Worm (Caenorhabditis elegans): ENCODE results near the gene F26A1.9.

F26A1.9 gene

DNA sequence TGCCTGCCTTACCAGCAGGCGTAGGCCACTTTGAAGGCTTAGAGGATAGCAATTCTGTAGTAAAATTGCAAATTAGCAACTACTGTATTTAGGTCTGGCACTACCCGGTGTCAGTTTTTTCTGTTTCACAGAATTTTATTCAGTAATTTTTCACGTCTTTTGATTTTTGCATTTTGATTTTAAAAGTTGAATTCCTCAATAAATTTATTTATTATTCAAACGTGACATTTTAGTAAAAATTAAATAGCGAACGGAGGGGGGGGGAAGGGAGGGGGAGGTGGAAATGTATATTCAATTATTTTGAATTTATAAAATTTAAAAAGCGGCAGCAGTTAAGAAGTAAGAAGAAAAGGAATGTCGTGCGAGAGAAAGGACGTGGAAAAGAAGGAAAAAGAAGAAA, 12.1 kb downstream of the F26A1.9 start, which contains the start of gene F26A1.4:
Gene F26A1.4 (plus strand): TSS at position 301 of the 400 bp plus-strand sequence.
- no peak for TF ChIP-seq mab-9 (GFP tag; IDR thresholded peaks at IDR 0.05)

DNA sequence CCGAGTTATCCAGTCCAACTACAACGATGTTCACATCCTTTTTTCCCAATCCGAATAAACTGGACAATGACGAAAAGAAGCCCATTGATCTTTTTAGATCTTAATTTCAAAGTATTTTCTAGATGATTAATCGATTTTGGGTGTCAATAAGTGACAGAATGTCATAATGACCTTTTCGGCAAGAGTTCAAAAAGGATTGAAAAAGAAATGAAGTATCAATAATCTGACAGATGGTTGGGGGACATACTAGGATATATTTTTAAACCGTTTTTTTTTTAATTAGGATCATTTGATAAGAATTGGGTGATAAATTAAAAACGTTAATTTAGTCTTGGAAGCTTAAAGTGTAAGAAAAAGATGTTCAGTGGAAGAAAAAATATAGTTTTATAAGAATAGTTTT, 14.6 kb downstream of the F26A1.9 start, which contains the start of gene arl-6:
Gene arl-6 (minus strand): TSS at position 101 of the 400 bp plus-strand sequence.
- TF ChIP-seq efl-1 (optimal IDR thresholded peaks at IDR 0.05) (no peak), efl-1 (GFP tag; optimal IDR thresholded peaks at IDR 0.05 in 1 of 2) (peak in 1 of 2 experiments; percentile 49), xbp-1 (tag; optimal IDR thresholded peaks at IDR 0.05) (no peak), tbx-2 (tag; optimal IDR thresholded peaks at IDR 0.05) (no peak), mdl-1 (tag; optimal IDR thresholded peaks at IDR 0.05) (no peak), sup-37 (GFP tag; optimal IDR thresholded peaks at IDR 0.05) (no peak)

DNA sequence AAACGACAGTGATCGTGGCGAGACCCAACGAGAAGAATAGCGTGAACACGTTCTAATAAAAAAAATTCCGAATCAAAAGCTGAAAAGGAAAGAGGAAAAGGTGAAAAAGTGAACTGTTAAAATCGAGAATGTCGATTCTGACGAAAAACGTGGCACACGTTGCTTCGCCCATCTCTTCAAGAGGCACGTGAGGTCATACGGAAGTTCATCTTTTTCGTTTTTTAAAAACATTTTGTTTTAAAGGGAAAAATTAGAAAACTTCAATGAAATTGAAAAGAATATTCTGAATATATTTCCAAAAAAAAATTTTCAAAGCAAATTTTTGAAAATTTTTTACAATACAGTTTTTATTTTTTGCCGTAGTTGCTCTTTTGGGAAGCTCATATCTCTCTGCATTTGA, 18.1 kb downstream of the F26A1.9 start, which contains the start of gene C38D4.7:
Gene C38D4.7 (minus strand): TSS at position 101 of the 400 bp plus-strand sequence.
- no peak for TF ChIP-seq nhr-90 (tag; optimal IDR thresholded peaks at IDR 0.05; ENCODE audit: poor library complexity)
- no peak for TF ChIP-seq jun-1 (tag; optimal IDR thresholded peaks at IDR 0.05)
- no peak for TF ChIP-seq ama-1 (optimal IDR thresholded peaks at IDR 0.05)
- no peak for TF ChIP-seq grh-1 (GFP tag; IDR thresholded peaks at IDR 0.05)
- TF ChIP-seq mab-9 (GFP tag; IDR thresholded peaks at IDR 0.05) = no peak
- no peak for TF ChIP-seq nhr-19 (GFP tag; conservative IDR thresholded peaks at IDR 0.05)

DNA sequence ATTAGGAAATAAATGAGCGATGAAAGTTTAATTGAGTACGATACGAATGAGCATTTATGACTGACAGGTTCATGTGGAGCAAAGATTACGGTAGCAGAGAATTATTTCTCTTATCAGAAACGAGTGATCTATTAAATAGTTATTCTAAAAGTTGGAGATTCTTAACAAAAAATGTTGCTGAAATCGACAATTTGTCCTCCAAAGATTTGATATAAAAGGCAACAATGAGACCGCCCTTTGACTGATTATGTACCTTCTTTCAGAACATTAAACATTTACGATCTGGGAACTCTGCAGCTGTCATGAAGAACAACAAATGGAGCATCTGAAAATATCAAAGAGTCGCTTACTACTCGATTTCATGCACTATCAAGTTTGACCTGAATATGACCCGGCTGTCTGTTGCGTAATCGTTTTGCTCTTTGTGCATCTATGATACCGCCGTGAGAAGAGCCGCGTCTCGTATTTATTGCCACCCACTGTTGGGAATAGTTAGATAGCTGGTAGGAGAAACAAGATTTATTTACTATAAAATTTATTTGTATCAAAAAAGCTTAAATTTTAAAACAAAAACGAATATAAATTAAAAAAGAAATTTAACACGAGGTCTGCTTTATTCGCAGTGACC, 19.7 kb downstream of the F26A1.9 start, which contains the start of gene pal-1:
Gene pal-1 (minus strand): TSS at position 51 of the 628 bp plus-strand sequence.
- no peak for TF ChIP-seq lin-35 (GFP tag; optimal IDR thresholded peaks at IDR 0.05)
- no peak for TF ChIP-seq lsy-2 (tag; optimal IDR thresholded peaks at IDR 0.05)
- no peak for TF ChIP-seq swsn-7 (tag; optimal IDR thresholded peaks at IDR 0.05)
- no peak for TF ChIP-seq lin-14 (GFP tag; optimal IDR thresholded peaks at IDR 0.05)
- TF ChIP-seq F16B12.6 (tag; optimal IDR thresholded peaks at IDR 0.05) = no peak
- TF ChIP-seq tbx-2 (tag; optimal IDR thresholded peaks at IDR 0.05) = no peak
- no peak for TF ChIP-seq sptf-1 (tag; optimal IDR thresholded peaks at IDR 0.05)

DNA sequence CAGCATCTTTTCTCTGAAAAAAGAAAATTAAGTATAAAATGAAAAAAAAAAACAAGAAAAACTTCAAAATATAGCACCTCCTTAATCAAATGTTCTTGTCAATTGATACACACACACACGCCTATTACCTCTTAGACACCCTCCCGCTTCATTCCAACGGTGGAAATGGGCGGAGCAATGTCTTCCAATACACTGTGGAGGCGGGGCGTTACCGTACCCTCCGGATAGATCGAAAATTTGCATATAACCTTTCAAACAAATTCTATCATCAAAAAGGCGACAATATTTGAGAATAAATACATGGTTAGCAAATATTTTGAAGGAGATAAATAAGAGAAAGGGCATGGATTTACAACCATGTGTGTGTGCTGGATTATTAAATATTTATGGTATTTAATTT, 21.3 kb downstream of the F26A1.9 start:
- TF ChIP-seq isw-1 (GFP tag; IDR thresholded peaks at IDR 0.05) (no peak), fkh-10 (GFP tag; optimal IDR thresholded peaks at IDR 0.05) (no peak), swsn-7 (tag; optimal IDR thresholded peaks at IDR 0.05) (no peak), lsy-2 (tag; optimal IDR thresholded peaks at IDR 0.05) (peak in 1 of 2 experiments; percentile 51)

DNA sequence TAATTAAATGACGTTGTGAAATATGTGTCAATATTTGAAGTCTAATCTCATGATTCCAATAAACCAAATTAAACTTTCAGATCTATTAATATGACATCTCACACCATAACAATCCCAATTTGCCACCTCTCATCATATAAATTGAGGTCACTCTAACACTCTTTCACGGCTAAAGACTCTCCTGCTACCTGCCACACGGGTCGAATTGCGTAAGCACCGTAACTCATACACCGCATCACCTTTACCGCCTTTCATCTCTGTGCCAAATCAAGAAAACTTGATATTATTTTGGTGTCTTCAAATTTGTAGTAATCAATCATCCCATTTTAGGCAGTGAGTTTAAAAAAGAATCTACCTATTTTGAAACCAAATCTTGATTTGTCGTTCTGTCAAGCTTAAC, 23.0 kb downstream of the F26A1.9 start:
- no peak for TF ChIP-seq zag-1 (tag; optimal IDR thresholded peaks at IDR 0.05)
- no peak for TF ChIP-seq ztf-4 (tag; optimal IDR thresholded peaks at IDR 0.05)
- no peak for TF ChIP-seq ceh-90 (tag; optimal IDR thresholded peaks at IDR 0.05)
- no peak for TF ChIP-seq egl-13 (tag; optimal IDR thresholded peaks at IDR 0.05)
- TF ChIP-seq snu-23 (GFP tag; optimal IDR thresholded peaks at IDR 0.05) = no peak

DNA sequence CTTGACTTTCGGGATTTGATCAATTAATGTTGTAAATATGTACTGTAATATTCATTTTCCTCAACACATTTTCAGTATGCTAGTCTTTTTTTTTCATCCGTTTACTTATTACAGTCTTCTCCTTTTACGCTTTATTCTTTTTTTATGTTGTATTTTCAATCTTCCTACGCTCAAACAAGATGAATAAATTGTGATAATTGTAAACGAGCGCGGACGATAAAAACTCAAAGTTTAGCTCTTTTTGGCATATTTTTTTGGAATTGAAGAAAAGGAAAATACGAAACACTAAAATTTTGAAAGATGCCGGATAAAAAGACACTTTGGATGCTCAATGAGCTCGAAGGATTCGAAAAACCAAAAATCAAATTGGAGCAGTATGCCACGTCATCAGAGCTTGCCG, 26.6 kb downstream of the F26A1.9 start, which contains the start of gene metl-5:
Gene metl-5 (plus strand): TSS at position 301 of the 400 bp plus-strand sequence.
- TF ChIP-seq isw-1 (GFP tag; IDR thresholded peaks at IDR 0.05) (no peak), tbx-2 (tag; optimal IDR thresholded peaks at IDR 0.05) (no peak), lsy-2 (tag; optimal IDR thresholded peaks at IDR 0.05) (no peak), pax-3 (tag; optimal IDR thresholded peaks at IDR 0.05) (no peak), nhr-90 (tag; optimal IDR thresholded peaks at IDR 0.05; ENCODE audit: poor library complexity) (no peak), nhr-11 (tag; optimal IDR thresholded peaks at IDR 0.05) (no peak), fkh-4 (tag; optimal IDR thresholded peaks at IDR 0.05; ENCODE audit: borderline replicate concordance) (no peak), hlh-17 (GFP tag; optimal IDR thresholded peaks at IDR 0.05; ENCODE audit: borderline replicate concordance) (no peak)

All from whole organism, L1 larva.